Worm (Caenorhabditis elegans) whole organism, L3 larva: ENCODE results near the gene Y55F3BR.10.

Experiments used
- R02D3.7 ChIP-seq: fragments of 150-350 bp; optimal IDR thresholded peaks from 2 replicates; lab custom pipeline; 2014; ENCODE audit warnings: missing biosample characterization, missing genetic modification characterization
- aly-2 ChIP-seq: fragments of 150-350 bp; optimal IDR thresholded peaks from 2 replicates; lab custom pipeline; 2014; ENCODE audit warnings: missing biosample characterization, missing genetic modification characterization
- ama-1 ChIP-seq: fragments of 150-350 bp; optimal IDR thresholded peaks from 2 replicates; lab custom pipeline; 2018
- ceh-16 ChIP-seq: sonication (generic microtip); optimal IDR thresholded peaks from 2 replicates; lab custom pipeline; 2017; ENCODE audit warnings: missing biosample characterization, missing genetic modification characterization
- ceh-28 ChIP-seq: fragments of 150-350 bp; optimal IDR thresholded peaks from 2 replicates; lab custom pipeline; 2014; ENCODE audit warnings: missing biosample characterization, missing genetic modification reagents, missing genetic modification characterization
- ceh-82 ChIP-seq: fragments of 150-350 bp; optimal IDR thresholded peaks from 2 replicates; lab custom pipeline; 2014; ENCODE audit warnings: missing biosample characterization, missing genetic modification characterization
- daf-12 ChIP-seq: fragments of 150-350 bp; optimal IDR thresholded peaks from 2 replicates; lab custom pipeline; 2014; ENCODE audit warnings: missing biosample characterization, missing genetic modification reagents, missing genetic modification characterization
- egl-27 ChIP-seq: sonication (generic microtip); optimal IDR thresholded peaks from 4 replicates; lab custom pipeline; 2017; ENCODE audit warnings: missing biosample characterization, missing genetic modification reagents, missing genetic modification characterization
- egl-5 ChIP-seq: fragments of 150-350 bp; optimal IDR thresholded peaks from 2 replicates; lab custom pipeline; 2017; ENCODE audit warnings: missing biosample characterization, missing genetic modification reagents, missing genetic modification characterization, inconsistent platforms
- elt-1 ChIP-seq: fragments of 150-350 bp; optimal IDR thresholded peaks from 2 replicates; lab custom pipeline; 2014; ENCODE audit warnings: missing biosample characterization, missing genetic modification characterization
- elt-2 ChIP-seq: sonication (generic microtip); optimal IDR thresholded peaks from 2 replicates; lab custom pipeline; 2016; ENCODE audit warnings: missing genetic modification reagents, mild to moderate bottlenecking, missing genetic modification characterization, missing compliant biosample characterization
- elt-3 ChIP-seq, 3 experiments: fragments of 150-350 bp in 1 of 3; sonication (generic microtip) in 2 of 3; optimal IDR thresholded peaks; 2 replicates in 2 of 3; 4 replicates in 1 of 3; lab custom pipeline; 2014 to 2017; ENCODE audit warnings: missing biosample characterization in 3 of 3, missing genetic modification characterization in 3 of 3
- fkh-10 ChIP-seq: sonication (generic microtip); optimal IDR thresholded peaks from 2 replicates; lab custom pipeline; 2017; ENCODE audit warnings: missing biosample characterization, missing genetic modification reagents, missing genetic modification characterization
- fkh-2 ChIP-seq: fragments of 150-350 bp; optimal IDR thresholded peaks from 2 replicates; lab custom pipeline; 2014; ENCODE audit warnings: missing biosample characterization, missing genetic modification reagents, missing genetic modification characterization
- jun-1 ChIP-seq: fragments of 150-350 bp; optimal IDR thresholded peaks from 2 replicates; lab custom pipeline; 2014; ENCODE audit warnings: missing biosample characterization, missing genetic modification reagents, missing genetic modification characterization
- lin-15B ChIP-seq: fragments of 150-350 bp; optimal IDR thresholded peaks from 2 replicates; lab custom pipeline; 2014; ENCODE audit warnings: missing biosample characterization, missing genetic modification characterization
- lin-39 ChIP-seq: fragments of 150-350 bp; optimal IDR thresholded peaks from 2 replicates; lab custom pipeline; 2018; ENCODE audit warnings: missing biosample characterization, missing genetic modification reagents, missing genetic modification characterization
- lsy-12 ChIP-seq: sonication (generic microtip); optimal IDR thresholded peaks from 2 replicates; lab custom pipeline; 2016; ENCODE audit warnings: mild to moderate bottlenecking, missing genetic modification characterization, missing compliant biosample characterization
- mdl-1 ChIP-seq: fragments of 150-350 bp; optimal IDR thresholded peaks from 2 replicates; lab custom pipeline; 2014; ENCODE audit warnings: missing biosample characterization, missing genetic modification characterization
- nfya-1 ChIP-seq: sonication (generic microtip); optimal IDR thresholded peaks from 2 replicates; lab custom pipeline; 2017; ENCODE audit warnings: missing genetic modification characterization, mild to moderate bottlenecking, missing compliant biosample characterization, antibody characterized with exemption, moderate library complexity; ENCODE audit not compliant: insufficient read depth
- nhr-11 ChIP-seq: fragments of 150-350 bp; optimal IDR thresholded peaks from 2 replicates; lab custom pipeline; 2014; ENCODE audit warnings: missing biosample characterization, missing genetic modification characterization
- nhr-12 ChIP-seq: fragments of 150-350 bp; optimal IDR thresholded peaks from 2 replicates; lab custom pipeline; 2014; ENCODE audit warnings: missing biosample characterization, missing genetic modification characterization
- nhr-23 ChIP-seq: fragments of 150-350 bp; optimal IDR thresholded peaks from 2 replicates; lab custom pipeline; 2014; ENCODE audit warnings: missing biosample characterization, missing genetic modification reagents, missing genetic modification characterization
- nhr-25 ChIP-seq: sonication (generic microtip); optimal IDR thresholded peaks from 2 replicates; lab custom pipeline; 2017; ENCODE audit warnings: missing biosample characterization, missing genetic modification characterization
- nhr-43 ChIP-seq: sonication (generic microtip); optimal IDR thresholded peaks from 2 replicates; lab custom pipeline; 2016; ENCODE audit warnings: mild to moderate bottlenecking, missing genetic modification characterization, missing compliant biosample characterization; ENCODE audit not compliant: poor library complexity, severe bottlenecking
- nhr-76 ChIP-seq: fragments of 150-350 bp; sonication (generic microtip); optimal IDR thresholded peaks from 5 replicates; lab custom pipeline; 2014; ENCODE audit warnings: missing biosample characterization, missing genetic modification characterization
- nhr-77 ChIP-seq: fragments of 150-350 bp; optimal IDR thresholded peaks from 2 replicates; lab custom pipeline; 2014; ENCODE audit warnings: missing biosample characterization, missing genetic modification characterization
- pha-4 ChIP-seq: fragments of 150-350 bp; optimal IDR thresholded peaks from 2 replicates; lab custom pipeline; 2014; ENCODE audit warnings: missing biosample characterization, missing genetic modification reagents, missing genetic modification characterization
- pqm-1 ChIP-seq: fragments of 150-350 bp; optimal IDR thresholded peaks from 2 replicates; lab custom pipeline; 2017; ENCODE audit warnings: missing biosample characterization, missing genetic modification characterization, inconsistent platforms
- sea-2 ChIP-seq: fragments of 150-350 bp; sonication (generic microtip); optimal IDR thresholded peaks from 4 replicates; lab custom pipeline; 2014; ENCODE audit warnings: missing biosample characterization, missing genetic modification reagents, missing genetic modification characterization
- skn-1 ChIP-seq: fragments of 150-350 bp; optimal IDR thresholded peaks from 2 replicates; lab custom pipeline; 2014; ENCODE audit warnings: missing biosample characterization, missing genetic modification characterization
- snpc-4 ChIP-seq: fragments of 150-350 bp; optimal IDR thresholded peaks from 2 replicates; lab custom pipeline; 2014; ENCODE audit warnings: missing biosample characterization, missing genetic modification characterization
- tbx-2 ChIP-seq: sonication (generic microtip); optimal IDR thresholded peaks from 2 replicates; lab custom pipeline; 2016; ENCODE audit warnings: mild to moderate bottlenecking, missing genetic modification characterization, missing compliant biosample characterization
- unc-62 ChIP-seq: fragments of 150-350 bp; sonication (generic microtip); optimal IDR thresholded peaks from 4 replicates; lab custom pipeline; 2014; ENCODE audit warnings: missing biosample characterization, missing genetic modification reagents, missing genetic modification characterization
- zag-1 ChIP-seq: fragments of 150-350 bp; optimal IDR thresholded peaks from 2 replicates; lab custom pipeline; 2014; ENCODE audit warnings: missing biosample characterization, missing genetic modification characterization
- ztf-11 ChIP-seq: fragments of 150-350 bp; optimal IDR thresholded peaks from 2 replicates; lab custom pipeline; 2014; ENCODE audit warnings: missing biosample characterization, missing genetic modification characterization
- ztf-4 ChIP-seq: fragments of 150-350 bp; optimal IDR thresholded peaks from 2 replicates; lab custom pipeline; 2014; ENCODE audit warnings: missing biosample characterization, missing genetic modification characterization

Y55F3BR.10 gene

ce11 chrIV:860810-861209 lies 28.6 kb downstream of the Y55F3BR.10 start:
- TF ChIP-seq ztf-11 (tag; lab: Kevin White, UChicago) (no peak), nfya-1 (tag; lab: Kevin White, UChicago) (no peak), ama-1 (lab: Kevin White, UChicago) (no peak), unc-62 (GFP tag; lab: Kevin White, UChicago) (no peak), ceh-28 (tag; lab: Kevin White, UChicago) (no peak), fkh-2 (tag; lab: Kevin White, UChicago) (no peak), nhr-77 (tag; lab: Kevin White, UChicago) (no peak), lin-39 (tag; lab: Kevin White, UChicago) (no peak), lin-15B (tag; lab: Kevin White, UChicago) (no peak), nhr-11 (tag; lab: Kevin White, UChicago) (no peak), aly-2 (tag; lab: Kevin White, UChicago) (no peak), daf-12 (tag; lab: Kevin White, UChicago) (no peak), egl-27 (tag; lab: Kevin White, UChicago) (no peak)

- peak; percentile 86 for TF ChIP-seq nhr-25 (tag; lab: Kevin White, UChicago)
- peak; percentile 62 for TF ChIP-seq pqm-1 (tag; lab: Kevin White, UChicago)
- peak; percentile 62 for TF ChIP-seq lsy-12 (tag; lab: Kevin White, UChicago)
- TF ChIP-seq jun-1, result peak; percentile 46
- TF ChIP-seq lin-39 (tag; lab: Kevin White, UChicago), result peak; percentile 23
- TF ChIP-seq aly-2 (tag; lab: Kevin White, UChicago), result peak; percentile 74
- TF ChIP-seq skn-1, result peak; percentile 80
- no peak for TF ChIP-seq elt-1
- TF ChIP-seq mdl-1 (tag; lab: Kevin White, UChicago), result no peak
- TF ChIP-seq ceh-82 (tag; lab: Kevin White, UChicago), result peak; percentile 62
- TF ChIP-seq lin-15B (tag; lab: Kevin White, UChicago), result peak; percentile 61
- TF ChIP-seq nhr-77 (tag; lab: Kevin White, UChicago), result peak; percentile 73
- TF ChIP-seq ama-1 (lab: Kevin White, UChicago), result peak; percentile 98
- TF ChIP-seq tbx-2 (tag; lab: Kevin White, UChicago), result peak; percentile 16
- TF ChIP-seq ceh-16 (tag; lab: Kevin White, UChicago), result no peak
- peak; percentile 67 for TF ChIP-seq nhr-43 (tag; lab: Kevin White, UChicago)
- no peak for TF ChIP-seq fkh-2 (tag; lab: Kevin White, UChicago)
- TF ChIP-seq elt-2 (tag; lab: Kevin White, UChicago), result peak; percentile 70
- TF ChIP-seq snpc-4 (tag; lab: Kevin White, UChicago), result peak; percentile 99
- TF ChIP-seq egl-5 (tag; lab: Kevin White, UChicago), result no peak
- peak in 1 of 3 experiments; percentile 67 for TF ChIP-seq elt-3 (tag; optimal IDR thresholded peaks at IDR 0.05; lab: Kevin White, UChicago)
- no peak for TF ChIP-seq ztf-11 (tag; lab: Kevin White, UChicago)
- TF ChIP-seq nhr-76, result no peak
- peak; percentile 64 for TF ChIP-seq pha-4 (tag; lab: Kevin White, UChicago)
- peak; percentile 50 for TF ChIP-seq R02D3.7 (tag; lab: Kevin White, UChicago)
- TF ChIP-seq nfya-1 (tag; lab: Kevin White, UChicago), result peak; percentile 82
- TF ChIP-seq fkh-10 (GFP tag; lab: Kevin White, UChicago), result no peak
- TF ChIP-seq egl-27 (tag; lab: Kevin White, UChicago), result peak; percentile 40
- TF ChIP-seq unc-62 (GFP tag; lab: Kevin White, UChicago), result no peak
- TF ChIP-seq nhr-23 (tag; lab: Kevin White, UChicago), result peak; percentile 68
- peak; percentile 52 for TF ChIP-seq ceh-28 (tag; lab: Kevin White, UChicago)
Measured at ce11 chrIV:866828-867270, 34.6 kb downstream of the Y55F3BR.10 start.

DNA sequence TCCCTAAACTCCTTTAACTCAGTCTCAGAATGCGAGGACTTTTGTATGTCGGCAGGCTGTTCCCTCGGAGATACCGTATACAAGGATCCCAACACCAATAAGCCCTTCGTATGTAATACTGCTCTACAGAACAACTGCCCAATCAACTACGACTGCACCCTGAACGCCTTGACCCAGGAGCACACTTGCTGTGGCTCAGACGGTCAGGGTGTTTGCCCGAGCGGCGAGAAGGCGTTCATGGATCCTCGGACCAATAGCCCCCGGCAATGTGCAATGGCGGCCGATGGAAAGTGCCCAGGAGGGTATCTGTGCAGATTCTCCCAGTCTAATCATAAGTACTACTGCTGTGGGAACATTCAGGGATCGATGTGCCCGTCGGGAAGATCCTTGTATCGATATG lies 36.5 kb downstream of the Y55F3BR.10 start:
- TF ChIP-seq nhr-12 (no peak), pha-4 (tag; lab: Kevin White, UChicago) (no peak), zag-1 (no peak), mdl-1 (tag; lab: Kevin White, UChicago) (no peak), sea-2 (GFP tag; lab: Kevin White, UChicago) (no peak), ztf-4 (tag; lab: Kevin White, UChicago) (no peak), jun-1 (no peak), elt-2 (tag; lab: Kevin White, UChicago) (no peak), aly-2 (tag; lab: Kevin White, UChicago) (no peak)
